Fruit fly (Drosophila melanogaster) whole organism, embryonic: ENCODE measurements around the gene mio.

Experiments
- B-H1 ChIP-seq: fragments of 200-800 bp; sonication (Bioruptor generic); IDR thresholded peaks from 3 replicates; pipeline ENCODE4 v1.3.6; 2022; ENCODE audit warnings: missing biosample characterization, missing genetic modification characterization
- CG10147 ChIP-seq: fragments of 200-800 bp; sonication (Bioruptor generic); optimal IDR thresholded peaks from 2 replicates; lab custom pipeline; 2019; ENCODE audit warnings: missing biosample characterization, mild to moderate bottlenecking, missing genetic modification characterization, moderate library complexity
- CG10565 ChIP-seq: fragments of 200-800 bp; sonication (Bioruptor generic); optimal IDR thresholded peaks from 3 replicates; lab custom pipeline; 2016; ENCODE audit warnings: missing biosample characterization, mild to moderate bottlenecking, missing genetic modification characterization
- CG11085 ChIP-seq: fragments of 200-800 bp; sonication (Bioruptor generic); IDR thresholded peaks from 2 replicates; pipeline ENCODE4 v1.3.6; 2022; ENCODE audit warnings: missing biosample characterization, missing genetic modification characterization
- CG11093 ChIP-seq: fragments of 200-800 bp; sonication (Bioruptor generic); IDR thresholded peaks from 3 replicates; pipeline ENCODE4 v1.3.6; 2022; ENCODE audit warnings: missing biosample characterization, missing genetic modification characterization
- CG12299 ChIP-seq: fragments of 200-800 bp; sonication (Bioruptor generic); optimal IDR thresholded peaks from 2 replicates; lab custom pipeline; 2018; ENCODE audit warnings: missing biosample characterization, mild to moderate bottlenecking, missing genetic modification characterization
- CG14014 ChIP-seq: fragments of 200-800 bp; sonication (Bioruptor generic); IDR thresholded peaks from 2 replicates; pipeline ENCODE4 v1.3.6; 2022; ENCODE audit warnings: missing biosample characterization, missing genetic modification characterization
- CG15011 ChIP-seq: fragments of 200-800 bp; sonication (Bioruptor generic); optimal IDR thresholded peaks from 3 replicates; lab custom pipeline; 2018; ENCODE audit warnings: missing biosample characterization, mild to moderate bottlenecking, missing genetic modification characterization
- CG16813 ChIP-seq: fragments of 200-800 bp; sonication (Bioruptor generic); IDR thresholded peaks from 3 replicates; pipeline ENCODE4 v1.3.6; 2022; ENCODE audit warnings: missing biosample characterization, missing genetic modification characterization; ENCODE audit not compliant: partially characterized antibody
- CG16815 ChIP-seq: fragments of 200-800 bp; sonication (Bioruptor generic); optimal IDR thresholded peaks from 3 replicates; lab custom pipeline; 2017; ENCODE audit warnings: missing biosample characterization, mild to moderate bottlenecking, missing genetic modification characterization
- CG17802 ChIP-seq: fragments of 200-800 bp; sonication (Bioruptor generic); optimal IDR thresholded peaks from 2 replicates; lab custom pipeline; 2018; ENCODE audit warnings: missing biosample characterization, mild to moderate bottlenecking, missing genetic modification characterization, moderate library complexity
- CG31224 ChIP-seq: fragments of 200-800 bp; sonication (Bioruptor generic); IDR thresholded peaks from 2 replicates; pipeline ENCODE4 v1.3.6; 2022; ENCODE audit warnings: missing biosample characterization, missing genetic modification characterization
- CG42726 ChIP-seq: fragments of 200-800 bp; sonication (Bioruptor generic); IDR thresholded peaks from 2 replicates; pipeline ENCODE4 v1.3.6; 2022; ENCODE audit warnings: missing biosample characterization, missing genetic modification characterization; ENCODE audit not compliant: partially characterized antibody
- CG6654 ChIP-seq: fragments of 200-800 bp; sonication (Bioruptor generic); optimal IDR thresholded peaks from 2 replicates; lab custom pipeline; 2017; ENCODE audit warnings: missing biosample characterization, mild to moderate bottlenecking, missing genetic modification characterization
- CG6683 ChIP-seq: fragments of 200-800 bp; sonication (Bioruptor generic); optimal IDR thresholded peaks from 2 replicates; lab custom pipeline; 2017; ENCODE audit warnings: missing biosample characterization, mild to moderate bottlenecking, missing genetic modification characterization, missing genetic modification reagents
- CG8359 ChIP-seq: fragments of 200-800 bp; sonication (Bioruptor generic); optimal IDR thresholded peaks from 2 replicates; lab custom pipeline; 2017; ENCODE audit warnings: missing biosample characterization, mild to moderate bottlenecking, missing genetic modification characterization, borderline replicate concordance
- CG8944 ChIP-seq: fragments of 200-800 bp; sonication (Bioruptor generic); optimal IDR thresholded peaks from 3 replicates; lab custom pipeline; 2016; ENCODE audit warnings: missing biosample characterization, missing genetic modification characterization
- CG9609 ChIP-seq: fragments of 200-800 bp; sonication (Bioruptor generic); optimal IDR thresholded peaks from 3 replicates; lab custom pipeline; 2016; ENCODE audit warnings: missing biosample characterization, missing genetic modification characterization
- CG9932 ChIP-seq: fragments of 200-800 bp; sonication (Bioruptor generic); IDR thresholded peaks from 2 replicates; pipeline ENCODE4 v1.3.6; 2022; ENCODE audit warnings: missing biosample characterization, missing genetic modification characterization
- Dbx ChIP-seq: fragments of 200-800 bp; sonication (Bioruptor generic); IDR thresholded peaks from 3 replicates; pipeline ENCODE4 v1.3.6; 2022; ENCODE audit warnings: missing biosample characterization, missing genetic modification characterization
- Doc2 ChIP-seq: fragments of 200-800 bp; sonication (Bioruptor generic); IDR thresholded peaks from 2 replicates; pipeline ENCODE4 v1.3.6; 2022; ENCODE audit warnings: missing biosample characterization, missing genetic modification characterization
- Dref ChIP-seq: fragments of 200-800 bp; sonication (Bioruptor generic); IDR thresholded peaks from 2 replicates; pipeline ENCODE4 v1.3.6; 2022; ENCODE audit warnings: missing biosample characterization, missing genetic modification characterization
- ERR ChIP-seq: fragments of 200-800 bp; sonication (Bioruptor generic); optimal IDR thresholded peaks from 2 replicates; lab custom pipeline; 2016; ENCODE audit warnings: missing biosample characterization, missing genetic modification characterization
- Eip74EF ChIP-seq, 2 experiments: fragments of 200-800 bp in 1 of 2; fragments of >200 bp in 1 of 2; sonication (Bioruptor generic) in 1 of 2; optimal IDR thresholded peaks; 2 replicates each; lab custom pipeline; 2017 to 2019; ENCODE audit warnings: missing biosample characterization in 2 of 2, missing genetic modification characterization in 2 of 2, mild to moderate bottlenecking in 1 of 2, moderate library complexity in 1 of 2
- Gsc ChIP-seq: fragments of 200-800 bp; sonication (Bioruptor generic); IDR thresholded peaks from 2 replicates; pipeline ENCODE4 v1.3.6; 2022; ENCODE audit warnings: missing biosample characterization, missing genetic modification characterization
- HLH4C ChIP-seq: fragments of 200-800 bp; sonication (Bioruptor generic); IDR thresholded peaks from 3 replicates; pipeline ENCODE4 v1.3.6; 2022; ENCODE audit warnings: missing biosample characterization, missing genetic modification characterization; ENCODE audit not compliant: partially characterized antibody
- HLH54F ChIP-seq: fragments of 200-800 bp; sonication (Bioruptor generic); optimal IDR thresholded peaks from 3 replicates; lab custom pipeline; 2016; ENCODE audit warnings: missing biosample characterization, missing genetic modification characterization
- Kr ChIP-seq: fragments of 200-800 bp; sonication (Bioruptor generic); optimal IDR thresholded peaks from 2 replicates; lab custom pipeline; 2017; ENCODE audit warnings: missing biosample characterization, mild to moderate bottlenecking, missing genetic modification characterization
- Lpt ChIP-seq: fragments of >200 bp; optimal IDR thresholded peaks from 2 replicates; lab custom pipeline; 2018; ENCODE audit warnings: missing biosample characterization, missing genetic modification characterization
- MBD-R2 ChIP-seq: fragments of 200-800 bp; sonication (Bioruptor generic); IDR thresholded peaks from 2 replicates; pipeline ENCODE4 v1.3.6; 2022; ENCODE audit warnings: missing biosample characterization, missing genetic modification characterization
- Mes4 ChIP-seq: fragments of 200-800 bp; sonication (Bioruptor generic); optimal IDR thresholded peaks from 2 replicates; lab custom pipeline; 2016; ENCODE audit warnings: missing biosample characterization, missing genetic modification characterization
- NFAT ChIP-seq: fragments of 200-800 bp; sonication (Bioruptor generic); IDR thresholded peaks from 2 replicates; pipeline ENCODE4 v1.3.6; 2022; ENCODE audit warnings: missing biosample characterization, missing genetic modification characterization
- Nf-YB ChIP-seq: fragments of 200-800 bp; sonication (Bioruptor generic); optimal IDR thresholded peaks from 3 replicates; lab custom pipeline; 2019; ENCODE audit warnings: missing biosample characterization, mild to moderate bottlenecking, missing genetic modification characterization, moderate library complexity
- Rfx ChIP-seq: fragments of 200-800 bp; sonication (Bioruptor generic); IDR thresholded peaks from 2 replicates; pipeline ENCODE4 v1.3.6; 2022; ENCODE audit warnings: missing biosample characterization, missing genetic modification characterization
- Sry-β ChIP-seq: fragments of 200-800 bp; sonication (Bioruptor generic); optimal IDR thresholded peaks from 2 replicates; lab custom pipeline; 2018; ENCODE audit warnings: missing biosample characterization, mild to moderate bottlenecking, missing genetic modification characterization, moderate library complexity
- Ssrp ChIP-seq: fragments of 200-800 bp; sonication (Bioruptor generic); optimal IDR thresholded peaks from 2 replicates; lab custom pipeline; 2018; ENCODE audit warnings: missing biosample characterization, mild to moderate bottlenecking, missing genetic modification characterization, moderate library complexity
- abd-A ChIP-seq: fragments of 200-800 bp; sonication (Bioruptor generic); optimal IDR thresholded peaks from 3 replicates; lab custom pipeline; 2019; ENCODE audit warnings: missing biosample characterization, mild to moderate bottlenecking, missing genetic modification characterization, moderate library complexity
- bigmax ChIP-seq: fragments of 200-800 bp; sonication (Bioruptor generic); optimal IDR thresholded peaks from 2 replicates; lab custom pipeline; 2018; ENCODE audit warnings: missing biosample characterization, mild to moderate bottlenecking, missing genetic modification characterization
- bowl ChIP-seq: fragments of 200-800 bp; sonication (Bioruptor generic); IDR thresholded peaks from 2 replicates; pipeline ENCODE4 v1.3.6; 2022; ENCODE audit warnings: missing biosample characterization, missing genetic modification characterization
- caup ChIP-seq: fragments of 200-800 bp; sonication (Bioruptor generic); optimal IDR thresholded peaks from 3 replicates; lab custom pipeline; 2017; ENCODE audit warnings: missing biosample characterization, mild to moderate bottlenecking, missing genetic modification characterization, moderate library complexity; ENCODE audit not compliant: severe bottlenecking
- fd102C ChIP-seq: fragments of 200-800 bp; sonication (Bioruptor generic); optimal IDR thresholded peaks from 2 replicates; lab custom pipeline; 2018; ENCODE audit warnings: missing biosample characterization, mild to moderate bottlenecking, missing genetic modification characterization, moderate library complexity
- fu2 ChIP-seq: fragments of 200-800 bp; sonication (Bioruptor generic); optimal IDR thresholded peaks from 2 replicates; lab custom pipeline; 2016; ENCODE audit warnings: missing biosample characterization, missing genetic modification characterization
- gfzf ChIP-seq: fragments of 200-800 bp; sonication (Bioruptor generic); optimal IDR thresholded peaks from 2 replicates; lab custom pipeline; 2016; ENCODE audit warnings: missing biosample characterization, mild to moderate bottlenecking, missing genetic modification characterization, moderate library complexity
- hkb ChIP-seq, 2 experiments: fragments of 200-800 bp in 1 of 2; fragments of >200 bp in 1 of 2; sonication (Bioruptor generic) in 1 of 2; IDR thresholded peaks in 1 of 2; optimal IDR thresholded peaks in 1 of 2; 2 replicates each; pipeline versions ENCODE4 v1.3.6 to Lab custom; 2017 to 2022; ENCODE audit warnings: missing biosample characterization in 1 of 2, missing genetic modification characterization in 1 of 2
- lab ChIP-seq: fragments of 200-800 bp; sonication (Bioruptor generic); optimal IDR thresholded peaks from 3 replicates; lab custom pipeline; 2017; ENCODE audit warnings: missing biosample characterization, missing genetic modification characterization, mild to moderate bottlenecking, moderate library complexity, missing genetic modification reagents
- maf-S ChIP-seq: fragments of 200-800 bp; sonication (Bioruptor generic); optimal IDR thresholded peaks from 2 replicates; lab custom pipeline; 2016; ENCODE audit warnings: missing biosample characterization, missing genetic modification characterization
- so ChIP-seq: fragments of 200-800 bp; sonication (Bioruptor generic); IDR thresholded peaks from 3 replicates; pipeline ENCODE4 v1.3.6; 2022; ENCODE audit warnings: missing biosample characterization, missing genetic modification characterization
- sqz ChIP-seq: fragments of 200-800 bp; sonication (Bioruptor generic); optimal IDR thresholded peaks from 3 replicates; lab custom pipeline; 2018; ENCODE audit warnings: missing biosample characterization, mild to moderate bottlenecking, missing genetic modification characterization
- tap ChIP-seq: fragments of 200-800 bp; optimal IDR thresholded peaks from 3 replicates; lab custom pipeline; 2019; ENCODE audit warnings: missing biosample characterization, mild to moderate bottlenecking, missing genetic modification characterization, moderate library complexity
- ttk ChIP-seq: fragments of 200-800 bp; sonication (Bioruptor generic); IDR thresholded peaks from 2 replicates; pipeline ENCODE4 v2.1.2; 2022; ENCODE audit warnings: missing biosample characterization, missing genetic modification characterization
- unpg ChIP-seq: fragments of 200-800 bp; sonication (Bioruptor generic); optimal IDR thresholded peaks from 3 replicates; lab custom pipeline; 2018; ENCODE audit warnings: missing biosample characterization, mild to moderate bottlenecking, missing genetic modification characterization, moderate library complexity

The mio gene

dm6 chr2L:2214004-2214403 is 3.1 kb upstream of the mio start, which contains the start of the genes Uch and CG34174 (continued):
- TF ChIP-seq CG12299 (peak; percentile 22), CG10565 (GFP tag; lab: Kevin White, UChicago) (no peak), hkb (optimal IDR thresholded peaks at IDR 0.05; lab: Kevin White, UChicago) (peak; percentile 74), hkb (GFP tag; IDR thresholded peaks at IDR 0.05; lab: Robert Waterston, UW) (no peak), CG16813 (GFP tag; lab: Robert Waterston, UW) (peak; percentile 70), bigmax (no peak), Eip74EF (GFP tag; optimal IDR thresholded peaks at IDR 0.05; lab: Kevin White, UChicago) (no peak), CG11093 (GFP tag; lab: Robert Waterston, UW) (no peak), fu2 (GFP tag; lab: Kevin White, UChicago) (peak; percentile 20), CG9932 (GFP tag; lab: Robert Waterston, UW) (no peak), Rfx (no peak), NFAT (GFP tag; lab: Robert Waterston, UW) (no peak), CG8359 (GFP tag; lab: Kevin White, UChicago) (no peak), Sry-β (GFP tag; lab: Kevin White, UChicago) (no peak), caup (GFP tag; lab: Kevin White, UChicago) (peak; percentile 1), CG11085 (GFP tag; lab: Robert Waterston, UW) (no peak), HLH54F (GFP tag; lab: Kevin White, UChicago) (no peak), ERR (no peak), Doc2 (GFP tag; lab: Robert Waterston, UW) (no peak), fd102C (GFP tag; lab: Kevin White, UChicago) (no peak), lab (GFP tag; lab: Kevin White, UChicago) (no peak), CG16815 (GFP tag; lab: Kevin White, UChicago) (no peak), maf-S (no peak), B-H1 (GFP tag; lab: Robert Waterston, UW) (no peak), ttk (GFP tag; lab: Robert Waterston, UW) (no peak), CG8944 (GFP tag; lab: Kevin White, UChicago) (no peak), Mes4 (GFP tag; lab: Kevin White, UChicago) (no peak), CG6654 (GFP tag; lab: Kevin White, UChicago) (no peak), HLH4C (peak; percentile 73), bowl (GFP tag; lab: Robert Waterston, UW) (no peak), Gsc (GFP tag; lab: Robert Waterston, UW) (no peak), so (GFP tag; lab: Robert Waterston, UW) (no peak), Nf-YB (no peak), sqz (GFP tag; lab: Kevin White, UChicago) (no peak), MBD-R2 (GFP tag; lab: Robert Waterston, UW) (peak; percentile 86), Ssrp (no peak), CG15011 (GFP tag; lab: Kevin White, UChicago) (no peak), CG6683 (no peak), abd-A (tag; lab: Kevin White, UChicago) (peak; percentile 29), Lpt (GFP tag; lab: Kevin White, UChicago) (no peak), unpg (no peak), CG31224 (GFP tag; lab: Robert Waterston, UW) (no peak), Dref (GFP tag; lab: Robert Waterston, UW) (peak; percentile 60), CG42726 (no peak), CG9609 (no peak), CG14014 (no peak), Dbx (GFP tag; lab: Robert Waterston, UW) (no peak), tap (tag; lab: Kevin White, UChicago) (no peak), Kr (GFP tag; lab: Kevin White, UChicago) (no peak), CG17802 (tag; lab: Kevin White, UChicago) (no peak), CG10147 (GFP tag; lab: Kevin White, UChicago) (peak; percentile 45), gfzf (no peak)
